Worm (Caenorhabditis elegans): Measurements from ENCODE around the gene ZK686.2.

The ZK686.2 gene

DNA sequence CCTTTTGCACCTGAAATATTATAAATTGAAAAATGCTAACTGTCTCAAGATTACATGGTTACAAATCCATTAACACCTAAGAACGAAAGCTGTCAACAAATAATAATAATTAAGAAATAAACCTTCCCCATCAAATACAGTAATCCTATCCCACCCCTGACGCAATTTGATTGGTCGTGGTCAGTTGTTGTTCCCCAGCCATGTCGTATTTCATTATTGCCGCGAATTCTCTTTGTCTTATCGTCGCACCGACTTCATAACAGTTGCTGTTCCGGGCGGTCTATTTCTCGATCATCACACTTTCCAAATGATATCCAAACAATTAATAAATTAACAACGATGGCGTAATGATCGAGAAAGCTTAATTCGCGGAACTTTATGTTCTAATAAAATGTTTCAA lies 12.7 kb upstream of the ZK686.2 start:
- TF ChIP-seq unc-55 (GFP tag; optimal IDR thresholded peaks at IDR 0.05), result peak; percentile 47
- peak; percentile 81 for TF ChIP-seq nfya-1 (tag; optimal IDR thresholded peaks at IDR 0.05)
- no peak for TF ChIP-seq ceh-30 (tag; optimal IDR thresholded peaks at IDR 0.05)

ce11 chrIII:7775983-7776440 lies 10.2 kb upstream of the ZK686.2 start, which contains the start of gene bath-15:
TSS of gene bath-15 (minus strand) at chrIII:7776033.
- TF ChIP-seq lim-6 (tag; optimal IDR thresholded peaks at IDR 0.05) (no peak), pat-9 (tag; optimal IDR thresholded peaks at IDR 0.05) (no peak), npax-4 (tag; optimal IDR thresholded peaks at IDR 0.05) (no peak), ceh-18 (tag; optimal IDR thresholded peaks at IDR 0.05) (no peak), ceh-48 (tag; optimal IDR thresholded peaks at IDR 0.05) (no peak), ztf-16 (tag; optimal IDR thresholded peaks at IDR 0.05) (no peak), fkh-6 (tag; optimal IDR thresholded peaks at IDR 0.05) (no peak), pax-1 (tag; optimal IDR thresholded peaks at IDR 0.05) (no peak), unc-55 (GFP tag; optimal IDR thresholded peaks at IDR 0.05) (no peak), ceh-19 (GFP tag; optimal IDR thresholded peaks at IDR 0.05) (no peak), hlh-8 (tag; optimal IDR thresholded peaks at IDR 0.05) (no peak), rnt-1 (tag; optimal IDR thresholded peaks at IDR 0.05) (no peak), ttx-3 (tag; optimal IDR thresholded peaks at IDR 0.05) (no peak), hlh-30 (tag; optimal IDR thresholded peaks at IDR 0.05; ENCODE audit: insufficient read depth) (no peak), ama-1 (optimal IDR thresholded peaks at IDR 0.05) (no peak), mec-3 (tag; optimal IDR thresholded peaks at IDR 0.05; ENCODE audit: borderline replicate concordance) (no peak), madf-2 (tag; optimal IDR thresholded peaks at IDR 0.05) (no peak)

ce11 chrIII:7773791-7774190 lies 7.9 kb upstream of the ZK686.2 start:
- no peak for TF ChIP-seq pha-4 (tag; optimal IDR thresholded peaks at IDR 0.05)
- TF ChIP-seq K09A11.1 (tag; optimal IDR thresholded peaks at IDR 0.05; ENCODE audit: insufficient read depth), result no peak
- TF ChIP-seq ceh-30 (tag; optimal IDR thresholded peaks at IDR 0.05), result no peak
- no peak for TF ChIP-seq ets-4 (tag; optimal IDR thresholded peaks at IDR 0.05)
- TF ChIP-seq pag-3 (tag; optimal IDR thresholded peaks at IDR 0.05; ENCODE audit: borderline replicate concordance), result no peak
- no peak for TF ChIP-seq ztf-16 (tag; optimal IDR thresholded peaks at IDR 0.05)
- no peak for TF ChIP-seq tbx-2 (tag; optimal IDR thresholded peaks at IDR 0.05)
- no peak for TF ChIP-seq nfya-1 (tag; optimal IDR thresholded peaks at IDR 0.05)
- TF ChIP-seq T23F11.4 (GFP tag; optimal IDR thresholded peaks at IDR 0.05), result no peak
- TF ChIP-seq Y22D7AL.16 (tag; optimal IDR thresholded peaks at IDR 0.05), result no peak
- no peak for TF ChIP-seq ceh-31 (tag; optimal IDR thresholded peaks at IDR 0.05)

DNA sequence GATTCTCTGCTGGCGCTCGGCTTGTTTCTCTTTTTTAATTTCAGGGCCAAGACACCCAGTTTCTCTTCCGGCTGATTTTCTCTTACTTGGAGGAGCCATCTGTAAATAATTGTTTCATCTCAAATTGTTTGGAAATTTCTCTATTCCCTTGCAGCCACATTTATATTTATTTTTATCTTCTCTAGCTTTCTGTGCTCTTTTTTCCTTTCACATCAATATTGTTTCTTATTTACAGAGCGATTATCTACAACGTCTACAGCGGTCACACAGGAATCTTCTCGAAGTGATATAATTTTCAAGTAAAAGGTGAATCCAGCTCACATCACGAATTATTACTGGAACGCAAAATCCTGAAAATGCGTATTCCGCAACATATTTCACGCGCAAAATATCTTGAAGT lies 7.0 kb upstream of the ZK686.2 start, which contains the start of the genes ZK686.6 and ZK686.1:
TSS of gene ZK686.6 (minus strand) at position 101 of the 400 bp plus-strand sequence.
TSS of gene ZK686.1 (plus strand) at position 234 of the 400 bp plus-strand sequence.
- TF ChIP-seq ceh-31 (tag; optimal IDR thresholded peaks at IDR 0.05) (no peak), pha-4 (tag; optimal IDR thresholded peaks at IDR 0.05) (no peak), ets-4 (tag; optimal IDR thresholded peaks at IDR 0.05) (no peak), ceh-22 (tag; optimal IDR thresholded peaks at IDR 0.05) (no peak), nhr-11 (tag; optimal IDR thresholded peaks at IDR 0.05) (no peak), ceh-48 (tag; optimal IDR thresholded peaks at IDR 0.05) (no peak), ceh-14 (tag; optimal IDR thresholded peaks at IDR 0.05) (no peak), ceh-30 (tag; optimal IDR thresholded peaks at IDR 0.05) (no peak)

ce11 chrIII:7770986-7771385 lies 5.1 kb upstream of the ZK686.2 start:
- peak; percentile 32 for TF ChIP-seq nfya-1 (tag; optimal IDR thresholded peaks at IDR 0.05)

ce11 chrIII:7769965-7770364 lies 4.1 kb upstream of the ZK686.2 start, which contains the start of gene snu-23:
TSS of gene snu-23 (minus strand) at chrIII:7770120.
- TF ChIP-seq ceh-48 (tag; optimal IDR thresholded peaks at IDR 0.05) (no peak), ceh-31 (tag; optimal IDR thresholded peaks at IDR 0.05) (no peak), tbx-7 (tag; optimal IDR thresholded peaks at IDR 0.05) (no peak), unc-55 (GFP tag; optimal IDR thresholded peaks at IDR 0.05) (no peak), pat-9 (tag; optimal IDR thresholded peaks at IDR 0.05) (no peak), ceh-34 (tag; optimal IDR thresholded peaks at IDR 0.05) (no peak), lin-11 (tag; optimal IDR thresholded peaks at IDR 0.05) (no peak), elt-2 (tag; optimal IDR thresholded peaks at IDR 0.05) (no peak), ahr-1 (tag; optimal IDR thresholded peaks at IDR 0.05) (no peak), elt-4 (tag; optimal IDR thresholded peaks at IDR 0.05) (no peak), ets-4 (tag; optimal IDR thresholded peaks at IDR 0.05) (no peak), fkh-6 (tag; optimal IDR thresholded peaks at IDR 0.05) (no peak), K02D7.2 (tag; optimal IDR thresholded peaks at IDR 0.05) (no peak), ceh-30 (tag; optimal IDR thresholded peaks at IDR 0.05) (no peak)

All from whole organism, late embryonic.